Worm (Caenorhabditis elegans): ENCODE results near the gene clec-226.

Gene clec-226

ce11 chrV:13909400-13909799 lies 37.4 kb upstream of the clec-226 start, which contains the start of gene C06B3.7 (continued):
- no peak for TF ChIP-seq alr-1 (tag; optimal IDR thresholded peaks at IDR 0.05)

ce11 chrV:13915390-13915789 lies 31.4 kb upstream of the clec-226 start, which contains the start of gene gcy-32:
Gene gcy-32, minus strand, starts transcription at chrV:13915490.
- TF ChIP-seq nhr-6 (tag; optimal IDR thresholded peaks at IDR 0.05) (no peak), ama-1 (optimal IDR thresholded peaks at IDR 0.05) (no peak), lin-11 (tag; optimal IDR thresholded peaks at IDR 0.05) (no peak), aly-2 (tag; optimal IDR thresholded peaks at IDR 0.05) (no peak), zag-1 (tag; optimal IDR thresholded peaks at IDR 0.05) (no peak), ztf-11 (tag; optimal IDR thresholded peaks at IDR 0.05) (no peak), lin-13 (GFP tag; optimal IDR thresholded peaks at IDR 0.05) (no peak), gmeb-1 (tag; optimal IDR thresholded peaks at IDR 0.05) (no peak), fos-1 (tag; optimal IDR thresholded peaks at IDR 0.05) (no peak), nhr-12 (tag; optimal IDR thresholded peaks at IDR 0.05) (no peak), snpc-4 (tag; optimal IDR thresholded peaks at IDR 0.05) (no peak), egl-27 (tag; optimal IDR thresholded peaks at IDR 0.05) (no peak), blmp-1 (tag; optimal IDR thresholded peaks at IDR 0.05; ENCODE audit: insufficient read depth) (no peak), unc-39 (tag; optimal IDR thresholded peaks at IDR 0.05) (no peak)

- no peak for TF ChIP-seq egl-27 (tag; optimal IDR thresholded peaks at IDR 0.05)
- no peak for TF ChIP-seq fos-1 (tag; optimal IDR thresholded peaks at IDR 0.05)
- no peak for TF ChIP-seq unc-62 (GFP tag; optimal IDR thresholded peaks at IDR 0.05)
- TF ChIP-seq F13H6.1 (tag; optimal IDR thresholded peaks at IDR 0.05) = no peak
- no peak for TF ChIP-seq unc-55 (GFP tag; optimal IDR thresholded peaks at IDR 0.05)
- no peak for TF ChIP-seq alr-1 (tag; optimal IDR thresholded peaks at IDR 0.05)
- no peak for TF ChIP-seq sem-4 (tag; optimal IDR thresholded peaks at IDR 0.05)
- no peak for TF ChIP-seq elt-1 (tag; optimal IDR thresholded peaks at IDR 0.05)
- TF ChIP-seq nhr-129 (tag; optimal IDR thresholded peaks at IDR 0.05) = no peak
- TF ChIP-seq nhr-11 (tag; optimal IDR thresholded peaks at IDR 0.05) = no peak
- TF ChIP-seq blmp-1 (tag; optimal IDR thresholded peaks at IDR 0.05; ENCODE audit: insufficient read depth) = no peak
- TF ChIP-seq lin-13 (GFP tag; optimal IDR thresholded peaks at IDR 0.05) = no peak
- no peak for TF ChIP-seq mbf-1 (tag; optimal IDR thresholded peaks at IDR 0.05)
- no peak for TF ChIP-seq nhr-23 (tag; optimal IDR thresholded peaks at IDR 0.05)
- TF ChIP-seq nhr-12 (tag; optimal IDR thresholded peaks at IDR 0.05) = no peak
- no peak for TF ChIP-seq sma-3 (GFP tag; optimal IDR thresholded peaks at IDR 0.05)
- no peak for TF ChIP-seq nhr-237 (tag; optimal IDR thresholded peaks at IDR 0.05)
- TF ChIP-seq zag-1 (tag; optimal IDR thresholded peaks at IDR 0.05) = no peak
- TF ChIP-seq ztf-1 (GFP tag; conservative IDR thresholded peaks at IDR 0.05) = no peak
Measured at ce11 chrV:13916196-13916595, 30.6 kb upstream of the clec-226 start, which contains the start of gene str-252. Gene str-252, plus strand, starts transcription at chrV:13916496.

- TF ChIP-seq nhr-237 (tag; optimal IDR thresholded peaks at IDR 0.05) (no peak), elt-3 (tag; optimal IDR thresholded peaks at IDR 0.05) (no peak), nhr-129 (tag; optimal IDR thresholded peaks at IDR 0.05) (no peak), nhr-25 (tag; optimal IDR thresholded peaks at IDR 0.05) (no peak), lsy-2 (tag; optimal IDR thresholded peaks at IDR 0.05) (no peak), sem-4 (tag; optimal IDR thresholded peaks at IDR 0.05) (no peak), snpc-4 (tag; optimal IDR thresholded peaks at IDR 0.05) (no peak), ztf-1 (GFP tag; conservative IDR thresholded peaks at IDR 0.05) (no peak), Y55F3AM.14 (GFP tag; optimal IDR thresholded peaks at IDR 0.05) (no peak)
Measured at ce11 chrV:13918341-13918740, 28.4 kb upstream of the clec-226 start, which contains the start of gene str-250. Gene str-250, plus strand, starts transcription at chrV:13918641.

ce11 chrV:13920730-13921129 lies 26.0 kb upstream of the clec-226 start, which contains the start of gene srx-42:
Gene srx-42, plus strand, starts transcription at chrV:13921030.
- TF ChIP-seq ZK546.5 (tag; optimal IDR thresholded peaks at IDR 0.05) (no peak), zag-1 (tag; optimal IDR thresholded peaks at IDR 0.05) (no peak), ztf-11 (tag; optimal IDR thresholded peaks at IDR 0.05) (no peak), lsy-2 (tag; optimal IDR thresholded peaks at IDR 0.05) (no peak), ceh-16 (tag; optimal IDR thresholded peaks at IDR 0.05) (no peak), lin-11 (tag; optimal IDR thresholded peaks at IDR 0.05) (no peak), nhr-25 (tag; optimal IDR thresholded peaks at IDR 0.05) (no peak)

ce11 chrV:13923851-13924250 lies 22.9 kb upstream of the clec-226 start, which contains the start of gene srxa-11:
Gene srxa-11, plus strand, starts transcription at chrV:13924151.
- no peak for TF ChIP-seq zag-1 (tag; optimal IDR thresholded peaks at IDR 0.05)
- no peak for TF ChIP-seq F13H6.1 (tag; optimal IDR thresholded peaks at IDR 0.05)
- no peak for TF ChIP-seq unc-39 (tag; optimal IDR thresholded peaks at IDR 0.05)
- no peak for TF ChIP-seq mbf-1 (tag; optimal IDR thresholded peaks at IDR 0.05)
